Fruit fly (Drosophila melanogaster) whole organism, pupa: ENCODE results near the gene hng3.

Experiments
- CG13204 ChIP-seq: fragments of 200-800 bp; sonication (Bioruptor generic); optimal IDR thresholded peaks from 2 replicates; lab custom pipeline; 2018; ENCODE audit warnings: missing biosample characterization, mild to moderate bottlenecking, missing genetic modification characterization, moderate library complexity
- CG15710 ChIP-seq: fragments of 200-800 bp; sonication (Bioruptor generic); optimal IDR thresholded peaks from 2 replicates; lab custom pipeline; 2018; ENCODE audit warnings: missing biosample characterization, mild to moderate bottlenecking, missing genetic modification characterization, moderate library complexity
- CG17806 ChIP-seq: fragments of 200-800 bp; sonication (Bioruptor generic); optimal IDR thresholded peaks from 2 replicates; lab custom pipeline; 2018; ENCODE audit warnings: missing biosample characterization, mild to moderate bottlenecking, missing genetic modification characterization, moderate library complexity
- CG32121 ChIP-seq: fragments of 200-800 bp; sonication (Bioruptor generic); IDR thresholded peaks from 2 replicates; pipeline ENCODE4 v1.3.6; 2022; ENCODE audit warnings: missing biosample characterization, missing genetic modification characterization
- CG8159 ChIP-seq: fragments of 200-800 bp; sonication (Bioruptor generic); optimal IDR thresholded peaks from 3 replicates; lab custom pipeline; 2018; ENCODE audit warnings: missing biosample characterization, mild to moderate bottlenecking, missing genetic modification characterization, moderate library complexity
- CG8301 ChIP-seq: fragments of 200-800 bp; sonication (Bioruptor generic); optimal IDR thresholded peaks from 2 replicates; lab custom pipeline; 2018; ENCODE audit warnings: missing biosample characterization, mild to moderate bottlenecking, missing genetic modification characterization
- D1 ChIP-seq: fragments of 200-800 bp; sonication (Bioruptor generic); optimal IDR thresholded peaks from 2 replicates; lab custom pipeline; 2018; ENCODE audit warnings: missing biosample characterization, mild to moderate bottlenecking, missing genetic modification characterization, moderate library complexity
- Pif1A ChIP-seq: fragments of 200-800 bp; sonication (Bioruptor generic); optimal IDR thresholded peaks from 3 replicates; lab custom pipeline; 2016; ENCODE audit warnings: missing biosample characterization, missing genetic modification characterization
- Pif1B ChIP-seq: fragments of 200-800 bp; sonication (Bioruptor generic); optimal IDR thresholded peaks from 3 replicates; lab custom pipeline; 2016; ENCODE audit warnings: missing biosample characterization, missing genetic modification characterization
- fd96Ca ChIP-seq: fragments of 200-800 bp; sonication (Bioruptor generic); IDR thresholded peaks from 3 replicates; pipeline ENCODE4 v1.3.6; 2022; ENCODE audit warnings: missing biosample characterization, missing genetic modification characterization
- rn ChIP-seq: fragments of 200-800 bp; sonication (Bioruptor generic); IDR thresholded peaks from 2 replicates; pipeline ENCODE4 v1.3.6; 2022; ENCODE audit warnings: missing biosample characterization, missing genetic modification characterization

DNA sequence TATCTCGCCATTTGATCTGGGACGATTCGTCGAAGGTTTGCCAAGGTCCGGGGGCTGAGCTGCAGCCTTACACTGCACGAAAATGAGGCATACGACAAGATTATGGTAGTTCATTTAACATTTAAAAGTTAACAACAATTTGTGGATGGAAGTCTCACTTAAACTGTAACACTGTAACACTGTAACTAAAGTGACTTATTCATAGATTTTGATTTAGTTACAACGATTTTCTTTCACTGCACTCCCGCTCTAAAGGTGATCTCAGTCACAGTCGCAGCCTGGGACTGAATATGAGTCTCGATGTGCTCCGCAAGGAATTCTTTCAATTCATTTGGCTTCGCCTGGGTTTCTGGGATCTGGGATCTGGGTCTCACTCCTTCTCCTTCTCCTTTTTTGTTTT is 4.9 kb upstream of the hng3 start:
- TF ChIP-seq CG8159 (tag; lab: Kevin White, UChicago), result peak; percentile 80
- peak; percentile 74 for TF ChIP-seq Pif1B (GFP tag; lab: Kevin White, UChicago)
- peak; percentile 62 for TF ChIP-seq CG15710 (tag; lab: Kevin White, UChicago)
- TF ChIP-seq CG13204 (GFP tag; lab: Kevin White, UChicago), result no peak
- TF ChIP-seq CG32121 (GFP tag; lab: Robert Waterston, UW), result no peak
- peak; percentile 71 for TF ChIP-seq CG8301 (tag; lab: Kevin White, UChicago)
- TF ChIP-seq Pif1A (GFP tag; lab: Kevin White, UChicago), result peak; percentile 76
- peak; percentile 60 for TF ChIP-seq rn
- peak; percentile 84 for TF ChIP-seq CG17806 (tag; lab: Kevin White, UChicago)
- TF ChIP-seq fd96Ca (GFP tag; lab: Robert Waterston, UW), result peak; percentile 70
- TF ChIP-seq D1 (tag; lab: Kevin White, UChicago), result peak; percentile 3
